Fruit fly (Drosophila melanogaster): ENCODE measurements around the gene CG11334.

CG11334 gene

DNA sequence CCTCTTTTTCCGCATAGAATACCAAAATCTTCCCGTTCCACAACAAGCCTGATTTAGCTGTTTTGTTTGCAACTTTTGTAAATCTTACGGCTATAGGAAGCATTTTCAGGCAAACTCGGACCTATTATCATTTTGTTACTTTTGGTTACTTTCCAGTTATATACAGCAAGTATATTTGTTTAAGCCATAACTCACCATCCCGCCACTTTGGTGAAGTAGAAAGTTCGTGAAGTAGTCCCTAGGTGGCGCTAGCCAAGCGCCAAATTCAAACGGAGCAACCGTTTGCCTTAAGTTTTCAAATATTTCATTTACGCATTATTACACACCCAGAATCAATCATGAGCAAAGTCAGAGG, at the start of gene CG11334, which contains the start of gene CG11333:
Gene CG11334, minus strand, starts transcription at position 26 of the 355 bp plus-strand sequence.
Gene CG11333, plus strand, starts transcription at position 290 of the 355 bp plus-strand sequence.
- TF ChIP-seq bab1 (GFP tag; optimal IDR thresholded peaks at IDR 0.05): peak; percentile 13
- TF ChIP-seq tj (GFP tag; optimal IDR thresholded peaks at IDR 0.05): no peak

DNA sequence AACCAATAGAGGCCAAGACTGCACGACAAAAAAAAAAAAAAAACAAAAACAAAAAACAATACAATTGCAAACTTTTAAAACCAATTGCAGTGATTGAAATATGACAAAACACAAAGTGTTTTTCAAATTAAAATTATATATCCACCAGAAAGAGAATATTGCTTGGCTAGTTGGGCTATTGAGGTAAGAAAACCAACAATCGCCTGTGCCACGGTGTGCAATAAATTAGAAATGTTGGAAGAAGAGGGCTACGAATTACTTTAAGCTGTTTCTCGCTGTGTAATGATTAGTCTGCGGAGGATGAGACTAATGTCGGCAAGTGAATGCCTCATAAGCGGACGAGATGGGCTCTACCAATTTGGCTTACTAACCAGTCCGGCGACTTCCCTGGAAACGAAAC, 49.2 kb upstream of the CG11334 start:
- no peak for TF ChIP-seq bab1 (GFP tag; optimal IDR thresholded peaks at IDR 0.05)
- TF ChIP-seq CG5204 (GFP tag; optimal IDR thresholded peaks at IDR 0.05): no peak
- no peak for TF ChIP-seq cnc (optimal IDR thresholded peaks at IDR 0.05)
- TF ChIP-seq CG33017 (tag; optimal IDR thresholded peaks at IDR 0.05): no peak
- no peak for TF ChIP-seq ovo (GFP tag; optimal IDR thresholded peaks at IDR 0.05)
- no peak for TF ChIP-seq kay (GFP tag; ENCODE audit: borderline replicate concordance)
- TF ChIP-seq tj (GFP tag; optimal IDR thresholded peaks at IDR 0.05): no peak
- no peak for TF ChIP-seq CG7101 (tag; optimal IDR thresholded peaks at IDR 0.05)
- no peak for TF ChIP-seq Hr96 (GFP tag; optimal IDR thresholded peaks at IDR 0.05)
- TF ChIP-seq Crg-1 (GFP tag; optimal IDR thresholded peaks at IDR 0.05): no peak
- no peak for TF ChIP-seq toe (GFP tag; optimal IDR thresholded peaks at IDR 0.05)
- no peak for TF ChIP-seq CG11617 (GFP tag; optimal IDR thresholded peaks at IDR 0.05)
- TF ChIP-seq Clk (GFP tag; optimal IDR thresholded peaks at IDR 0.05): no peak
- TF ChIP-seq CG12768 (GFP tag; optimal IDR thresholded peaks at IDR 0.05): no peak
- no peak for TF ChIP-seq Mnt (GFP tag; optimal IDR thresholded peaks at IDR 0.05)

DNA sequence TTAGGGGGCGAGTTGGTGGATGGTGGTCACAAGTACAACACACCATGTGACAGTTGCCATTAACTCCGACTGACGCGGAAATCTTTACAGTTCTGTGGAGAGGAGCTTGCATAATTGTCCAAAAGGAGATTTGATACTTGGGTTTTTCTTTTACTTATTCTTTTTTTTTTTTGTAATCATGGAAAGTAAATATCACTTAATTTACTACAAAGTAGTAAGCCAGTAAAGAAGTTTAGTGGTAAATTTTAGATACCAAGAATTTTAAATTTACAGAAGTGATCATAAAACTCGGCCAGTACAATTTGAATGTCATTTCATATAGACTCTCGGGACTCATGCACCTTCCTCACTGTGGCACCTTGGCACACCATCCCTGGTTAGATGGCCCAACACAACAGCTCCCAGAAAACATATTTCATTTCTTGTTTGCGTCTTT, 42.4 kb upstream of the CG11334 start:
- no peak for TF ChIP-seq Hr96 (GFP tag; optimal IDR thresholded peaks at IDR 0.05)
- no peak for TF ChIP-seq CG7101 (tag; optimal IDR thresholded peaks at IDR 0.05)
- TF ChIP-seq ovo (GFP tag; optimal IDR thresholded peaks at IDR 0.05): no peak
- TF ChIP-seq CG14711 (tag; optimal IDR thresholded peaks at IDR 0.05): no peak
- no peak for TF ChIP-seq CG1620 (GFP tag; optimal IDR thresholded peaks at IDR 0.05)
- no peak for TF ChIP-seq cnc (optimal IDR thresholded peaks at IDR 0.05)
- TF ChIP-seq CG11617 (GFP tag; optimal IDR thresholded peaks at IDR 0.05): no peak

- TF ChIP-seq tj (GFP tag; optimal IDR thresholded peaks at IDR 0.05) (no peak), kay (GFP tag; ENCODE audit: borderline replicate concordance) (no peak), CG33017 (tag; optimal IDR thresholded peaks at IDR 0.05) (no peak), CG1620 (GFP tag; optimal IDR thresholded peaks at IDR 0.05) (no peak), CG5204 (GFP tag; optimal IDR thresholded peaks at IDR 0.05) (no peak), CG14711 (tag; optimal IDR thresholded peaks at IDR 0.05) (no peak), toe (GFP tag; optimal IDR thresholded peaks at IDR 0.05) (no peak), ovo (GFP tag; optimal IDR thresholded peaks at IDR 0.05) (no peak), CG7101 (tag; optimal IDR thresholded peaks at IDR 0.05) (no peak), cnc (optimal IDR thresholded peaks at IDR 0.05) (no peak), Mnt (GFP tag; optimal IDR thresholded peaks at IDR 0.05) (no peak), Crg-1 (GFP tag; optimal IDR thresholded peaks at IDR 0.05) (no peak), pad (GFP tag; optimal IDR thresholded peaks at IDR 0.05) (no peak), CG7045 (GFP tag; optimal IDR thresholded peaks at IDR 0.05) (no peak), CG11617 (GFP tag; optimal IDR thresholded peaks at IDR 0.05) (no peak), Clk (GFP tag; optimal IDR thresholded peaks at IDR 0.05) (no peak), bab1 (GFP tag; optimal IDR thresholded peaks at IDR 0.05) (no peak), cic (GFP tag; optimal IDR thresholded peaks at IDR 0.05) (no peak), CG12768 (GFP tag; optimal IDR thresholded peaks at IDR 0.05) (no peak), Hr96 (GFP tag; optimal IDR thresholded peaks at IDR 0.05) (no peak)
Observed at dm6 chr3R:31504731-31505252, 42.0 kb upstream of the CG11334 start.

- no peak for TF ChIP-seq Hr96 (GFP tag; optimal IDR thresholded peaks at IDR 0.05)
- no peak for TF ChIP-seq CG12768 (GFP tag; optimal IDR thresholded peaks at IDR 0.05)
- TF ChIP-seq Mnt (GFP tag; optimal IDR thresholded peaks at IDR 0.05): no peak
- TF ChIP-seq CG1620 (GFP tag; optimal IDR thresholded peaks at IDR 0.05): no peak
- no peak for TF ChIP-seq tj (GFP tag; optimal IDR thresholded peaks at IDR 0.05)
- TF ChIP-seq CG7101 (tag; optimal IDR thresholded peaks at IDR 0.05): no peak
- no peak for TF ChIP-seq pad (GFP tag; optimal IDR thresholded peaks at IDR 0.05)
- TF ChIP-seq cnc (optimal IDR thresholded peaks at IDR 0.05): no peak
- no peak for TF ChIP-seq bab1 (GFP tag; optimal IDR thresholded peaks at IDR 0.05)
- TF ChIP-seq CG7045 (GFP tag; optimal IDR thresholded peaks at IDR 0.05): no peak
- no peak for TF ChIP-seq CG33017 (tag; optimal IDR thresholded peaks at IDR 0.05)
- no peak for TF ChIP-seq CG14711 (tag; optimal IDR thresholded peaks at IDR 0.05)
- no peak for TF ChIP-seq Clk (GFP tag; optimal IDR thresholded peaks at IDR 0.05)
- TF ChIP-seq CG11617 (GFP tag; optimal IDR thresholded peaks at IDR 0.05): no peak
- TF ChIP-seq kay (GFP tag; ENCODE audit: borderline replicate concordance): no peak
Observed at dm6 chr3R:31503665-31504064, 40.8 kb upstream of the CG11334 start.

DNA sequence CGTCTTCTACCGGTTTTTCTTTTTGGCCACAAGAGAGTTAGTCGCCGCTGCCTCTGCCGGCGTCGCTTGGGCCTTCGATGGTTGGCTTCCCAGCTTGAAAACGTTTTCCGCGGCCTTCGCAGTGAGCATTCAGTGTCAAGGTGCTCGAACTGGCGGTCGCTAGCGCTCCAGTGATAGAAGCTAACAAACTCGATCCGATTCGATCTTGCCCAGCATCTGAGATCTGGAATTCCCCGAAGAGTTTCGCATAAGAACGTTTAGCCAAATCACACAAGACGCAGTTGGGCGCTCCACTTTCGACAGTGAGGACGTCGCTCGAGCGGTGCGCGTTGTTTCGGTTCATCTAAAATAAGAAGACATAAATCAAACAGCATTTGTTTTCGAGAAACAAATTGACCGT, 36.3 kb upstream of the CG11334 start, which contains the start of gene mey:
Gene mey, plus strand, starts transcription at position 122 of the 400 bp plus-strand sequence.
- TF ChIP-seq CG7045 (GFP tag; optimal IDR thresholded peaks at IDR 0.05): no peak
- TF ChIP-seq ovo (GFP tag; optimal IDR thresholded peaks at IDR 0.05): no peak
- TF ChIP-seq Hr96 (GFP tag; optimal IDR thresholded peaks at IDR 0.05): no peak
- no peak for TF ChIP-seq Clk (GFP tag; optimal IDR thresholded peaks at IDR 0.05)
- no peak for TF ChIP-seq CG1620 (GFP tag; optimal IDR thresholded peaks at IDR 0.05)
- TF ChIP-seq Crg-1 (GFP tag; optimal IDR thresholded peaks at IDR 0.05): no peak
- no peak for TF ChIP-seq Mnt (GFP tag; optimal IDR thresholded peaks at IDR 0.05)

DNA sequence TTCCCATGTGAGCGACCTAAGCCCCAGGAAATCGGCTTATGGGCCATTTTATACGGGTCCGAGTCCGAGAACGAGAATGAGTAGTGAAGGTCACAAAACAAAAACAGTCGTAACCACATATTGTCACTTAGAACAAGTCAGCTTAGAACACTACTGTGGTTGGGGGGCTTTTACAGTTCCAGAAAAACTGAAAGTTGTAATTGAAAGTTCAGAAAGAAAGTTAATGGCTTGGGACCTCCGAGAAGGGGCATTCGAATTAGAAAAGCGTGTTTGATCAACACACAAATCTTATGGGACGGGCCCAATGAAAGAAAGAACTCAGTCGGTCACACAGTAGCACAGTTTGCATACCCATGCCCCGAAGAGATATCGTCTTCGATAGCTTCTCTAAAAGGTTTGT, 20.2 kb upstream of the CG11334 start:
- TF ChIP-seq ovo (GFP tag; optimal IDR thresholded peaks at IDR 0.05): no peak
- TF ChIP-seq bab1 (GFP tag; optimal IDR thresholded peaks at IDR 0.05): no peak
- TF ChIP-seq Clk (GFP tag; optimal IDR thresholded peaks at IDR 0.05): no peak
- no peak for TF ChIP-seq CG1620 (GFP tag; optimal IDR thresholded peaks at IDR 0.05)
- no peak for TF ChIP-seq Mnt (GFP tag; optimal IDR thresholded peaks at IDR 0.05)
- TF ChIP-seq CG14711 (tag; optimal IDR thresholded peaks at IDR 0.05): no peak
